Worm (Caenorhabditis elegans) whole organism, mixed stage, embryonic: ENCODE results near the gene ugt-64.

Source experiments
- ces-1 ChIP-seq: fragments of 150-350 bp; optimal IDR thresholded peaks from 2 replicates; lab custom pipeline; 2014; ENCODE audit warnings: missing biosample characterization, missing genetic modification reagents, missing genetic modification characterization
- cnd-1 ChIP-seq: fragments of 200-800 bp; sonication (Bioruptor generic); optimal IDR thresholded peaks from 2 replicates; lab custom pipeline; 2018; ENCODE audit warnings: mild to moderate bottlenecking, missing genetic modification characterization, missing compliant biosample characterization
- hlh-1 ChIP-seq: fragments of 150-350 bp; optimal IDR thresholded peaks from 2 replicates; lab custom pipeline; 2014; ENCODE audit warnings: missing biosample characterization, missing genetic modification reagents, missing genetic modification characterization
- lin-13 ChIP-seq: fragments of 150-350 bp; optimal IDR thresholded peaks from 2 replicates; lab custom pipeline; 2014; ENCODE audit warnings: missing biosample characterization, missing genetic modification characterization
- pha-4 ChIP-seq: fragments of 150-350 bp; optimal IDR thresholded peaks from 2 replicates; lab custom pipeline; 2018; ENCODE audit warnings: missing biosample characterization, missing genetic modification reagents, missing genetic modification characterization

Gene ugt-64

DNA sequence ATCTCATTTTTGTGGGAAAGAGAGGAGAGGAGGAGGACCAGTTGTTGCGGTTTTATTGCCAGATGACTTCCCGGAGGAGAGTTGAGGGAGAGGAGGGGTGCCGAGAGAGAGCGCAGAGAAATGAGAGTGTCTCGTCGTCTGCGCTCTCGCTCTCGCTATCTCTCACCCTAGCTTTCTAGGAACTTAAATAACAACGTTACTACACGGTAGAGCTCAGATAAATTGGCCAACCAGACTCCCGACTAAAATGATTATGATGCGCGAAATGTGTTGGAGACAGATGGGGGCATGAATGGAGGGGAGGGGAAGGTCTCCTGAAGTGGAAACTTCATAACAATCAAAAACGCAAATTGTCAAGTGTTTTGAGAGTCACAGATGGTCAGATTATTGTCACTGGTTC, 51.5 kb downstream of the ugt-64 start:
- TF ChIP-seq ces-1 (GFP tag; lab: Kevin White, UChicago) (peak; percentile 93), pha-4 (tag; lab: Kevin White, UChicago) (no peak), hlh-1 (tag; lab: Kevin White, UChicago) (peak; percentile 76), lin-13 (tag; lab: Kevin White, UChicago) (peak; percentile 32), cnd-1 (tag; lab: Kevin White, UChicago) (peak; percentile 44)
